Fruit fly (Drosophila melanogaster): ENCODE data around the gene CG8281.

CG8281 gene

DNA sequence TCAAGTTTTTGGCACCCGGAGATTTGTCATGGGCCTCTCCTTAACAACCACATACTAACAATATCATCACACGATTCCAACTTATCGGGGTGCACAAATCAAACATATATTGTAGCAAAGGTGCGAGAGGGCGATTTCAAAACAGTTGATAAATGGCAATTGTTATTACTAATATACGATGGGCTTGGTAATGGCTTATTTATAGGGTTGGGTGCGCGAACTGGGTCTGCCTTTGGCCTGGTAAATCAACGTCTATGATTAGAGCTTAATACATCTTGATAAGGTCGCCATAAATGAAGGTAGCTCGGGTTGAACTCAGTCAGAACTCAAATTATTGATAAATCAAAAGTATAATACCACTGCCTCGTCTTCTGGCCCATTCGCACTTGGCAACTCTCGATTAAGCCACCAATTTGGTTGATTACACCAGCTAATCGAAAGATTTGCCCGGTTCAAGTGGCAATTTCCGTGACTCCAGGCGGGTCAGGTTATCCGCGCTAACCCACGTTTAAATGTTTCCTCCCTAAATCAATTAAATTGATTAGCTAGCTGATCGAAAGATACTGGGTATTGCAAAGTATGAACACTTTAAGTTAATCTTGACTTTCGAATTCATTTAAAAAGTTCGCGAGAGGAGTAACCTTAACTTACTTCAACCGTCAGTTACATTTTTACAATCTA is 28.4 kb downstream of the CG8281 start:
- TF ChIP-seq N (GFP tag; optimal IDR thresholded peaks at IDR 0.05) (no peak), woc (GFP tag; optimal IDR thresholded peaks at IDR 0.05) (no peak), CrebA (GFP tag; optimal IDR thresholded peaks at IDR 0.05; ENCODE audit: borderline replicate concordance) (peak; percentile 14)

DNA sequence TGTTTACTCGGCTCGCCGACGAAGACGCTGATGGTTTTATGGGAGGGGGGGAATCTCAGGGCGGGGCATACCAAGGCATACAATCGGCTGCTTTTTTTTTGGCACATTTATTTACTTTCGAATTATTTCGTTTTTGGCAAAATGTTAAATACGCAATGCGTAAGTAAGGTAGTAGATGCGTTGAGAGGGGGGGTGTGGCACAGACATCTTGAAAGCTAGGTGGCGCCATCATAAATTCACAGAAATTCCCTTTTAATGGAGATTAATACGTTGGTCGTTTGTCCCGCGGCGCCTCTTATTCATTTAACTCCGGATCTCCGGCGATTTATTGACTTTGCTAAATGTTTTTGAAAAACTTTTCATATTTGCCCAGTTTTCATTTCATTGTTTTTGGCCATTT is 29.3 kb downstream of the CG8281 start:
- no peak for TF ChIP-seq Dfd (GFP tag; optimal IDR thresholded peaks at IDR 0.05)
- no peak for TF ChIP-seq rgr (GFP tag; optimal IDR thresholded peaks at IDR 0.05)
- no peak for TF ChIP-seq Vsx2 (GFP tag; optimal IDR thresholded peaks at IDR 0.05; ENCODE audit: partially characterized antibody)
- TF ChIP-seq sage (GFP tag; optimal IDR thresholded peaks at IDR 0.05): no peak
- TF ChIP-seq dmrt93B (GFP tag; optimal IDR thresholded peaks at IDR 0.05): no peak
- no peak for TF ChIP-seq br (GFP tag; optimal IDR thresholded peaks at IDR 0.05)

DNA sequence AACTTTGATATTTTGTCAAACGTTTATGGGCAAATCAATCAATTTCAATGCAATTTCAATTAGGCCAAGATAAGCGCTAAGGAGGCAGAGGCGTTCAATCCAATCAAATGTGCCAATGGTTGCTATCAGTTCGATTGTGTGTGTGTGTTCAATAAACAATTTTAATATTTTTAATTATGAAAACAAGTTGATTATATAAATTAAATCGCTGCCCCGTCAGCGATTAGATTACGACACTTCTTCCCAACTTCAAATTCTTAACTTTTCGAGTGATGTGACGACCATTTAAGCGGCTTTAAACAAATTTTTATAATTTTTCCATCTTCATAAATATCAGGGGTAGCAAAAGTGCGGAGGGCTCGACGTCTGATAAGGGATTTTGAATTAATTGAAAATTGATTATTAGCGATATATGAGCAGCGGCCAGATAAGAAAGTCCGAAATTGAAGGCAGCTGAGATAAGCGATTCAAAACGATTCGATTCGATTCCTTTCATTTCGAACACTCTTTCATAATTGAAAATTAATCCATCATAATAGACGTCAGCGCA is 30.2 kb downstream of the CG8281 start:
- TF ChIP-seq h (GFP tag; optimal IDR thresholded peaks at IDR 0.05): peak; percentile 34
- no peak for TF ChIP-seq lola (GFP tag; optimal IDR thresholded peaks at IDR 0.05)
- no peak for TF ChIP-seq sage (GFP tag; optimal IDR thresholded peaks at IDR 0.05)
- TF ChIP-seq Dfd (GFP tag; optimal IDR thresholded peaks at IDR 0.05): no peak
- TF ChIP-seq CrebA (GFP tag; optimal IDR thresholded peaks at IDR 0.05; ENCODE audit: borderline replicate concordance): peak; percentile 42
- TF ChIP-seq CG32264 (GFP tag; optimal IDR thresholded peaks at IDR 0.05): no peak
- TF ChIP-seq Sp1 (GFP tag; optimal IDR thresholded peaks at IDR 0.05): peak; percentile 20
- no peak for TF ChIP-seq psq (GFP tag; optimal IDR thresholded peaks at IDR 0.05)
- TF ChIP-seq OdsH (GFP tag; optimal IDR thresholded peaks at IDR 0.05): no peak
- no peak for TF ChIP-seq N (GFP tag; optimal IDR thresholded peaks at IDR 0.05)
- TF ChIP-seq dsf (GFP tag; optimal IDR thresholded peaks at IDR 0.05; ENCODE audit: borderline replicate concordance): no peak

DNA sequence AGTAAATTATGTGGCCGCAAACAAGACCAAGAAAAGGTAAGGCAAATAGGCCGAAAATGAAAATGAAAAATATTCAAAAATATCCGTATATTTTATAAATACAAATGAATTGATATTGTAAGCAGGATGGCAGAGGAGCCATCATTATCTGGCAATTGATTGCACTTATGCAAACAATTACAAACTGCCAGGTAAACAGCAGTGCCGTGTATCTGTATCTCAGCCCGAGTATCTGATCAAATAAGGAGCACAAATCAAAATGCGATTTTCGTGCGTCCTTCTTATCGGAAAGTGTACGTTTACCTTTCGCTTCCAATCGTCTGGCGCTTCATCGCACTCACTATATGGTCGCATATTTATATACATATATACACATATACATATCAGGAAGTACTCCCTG is 30.8 kb downstream of the CG8281 start:
- TF ChIP-seq Hnf4 (GFP tag; optimal IDR thresholded peaks at IDR 0.05): no peak
- TF ChIP-seq CG9705 (GFP tag; optimal IDR thresholded peaks at IDR 0.05): no peak
- TF ChIP-seq Dfd (GFP tag; optimal IDR thresholded peaks at IDR 0.05): no peak
- no peak for TF ChIP-seq Abd-B (GFP tag; optimal IDR thresholded peaks at IDR 0.05)
- TF ChIP-seq Rel (GFP tag; optimal IDR thresholded peaks at IDR 0.05): no peak
- no peak for TF ChIP-seq Rel (tag; optimal IDR thresholded peaks at IDR 0.05)
- no peak for TF ChIP-seq woc (GFP tag; optimal IDR thresholded peaks at IDR 0.05)
- no peak for TF ChIP-seq ey (GFP tag; optimal IDR thresholded peaks at IDR 0.05)
- TF ChIP-seq psq (GFP tag; optimal IDR thresholded peaks at IDR 0.05): peak; percentile 29
- TF ChIP-seq Hr78 (GFP tag; optimal IDR thresholded peaks at IDR 0.05): no peak
- TF ChIP-seq sage (GFP tag; optimal IDR thresholded peaks at IDR 0.05): no peak
- TF ChIP-seq HLH106 (tag; optimal IDR thresholded peaks at IDR 0.05): no peak
- no peak for TF ChIP-seq h (GFP tag; optimal IDR thresholded peaks at IDR 0.05)
- TF ChIP-seq dmrt93B (GFP tag; optimal IDR thresholded peaks at IDR 0.05): peak; percentile 4
- no peak for TF ChIP-seq sv (GFP tag; optimal IDR thresholded peaks at IDR 0.05)
- no peak for TF ChIP-seq OdsH (GFP tag; optimal IDR thresholded peaks at IDR 0.05)

DNA sequence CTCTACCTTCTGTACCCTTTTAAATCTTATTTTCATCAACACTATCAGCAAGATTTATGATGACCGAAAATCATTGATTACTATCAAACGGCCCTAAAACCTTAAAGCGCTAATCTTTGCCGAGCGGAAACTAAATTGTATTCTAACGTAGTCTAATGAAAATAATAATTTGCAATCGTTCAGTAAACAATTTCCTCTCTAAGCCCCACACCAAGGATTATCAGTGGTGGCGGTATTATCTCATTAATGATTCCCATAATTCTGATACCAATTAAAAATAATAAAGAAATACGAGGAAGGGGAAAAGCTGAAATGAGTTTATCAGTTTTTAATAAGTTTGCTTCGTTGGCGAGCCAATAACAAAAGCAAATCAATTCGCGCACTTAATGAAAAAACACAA is 31.7 kb downstream of the CG8281 start:
- TF ChIP-seq psq (GFP tag; optimal IDR thresholded peaks at IDR 0.05) (no peak), fru (GFP tag; optimal IDR thresholded peaks at IDR 0.05) (no peak), CrebA (GFP tag; optimal IDR thresholded peaks at IDR 0.05; ENCODE audit: borderline replicate concordance) (no peak), woc (GFP tag; optimal IDR thresholded peaks at IDR 0.05) (no peak), lola (GFP tag; optimal IDR thresholded peaks at IDR 0.05) (no peak), h (GFP tag; optimal IDR thresholded peaks at IDR 0.05) (no peak), Dif (GFP tag; optimal IDR thresholded peaks at IDR 0.05; ENCODE audit: partially characterized antibody) (no peak), Myc (optimal IDR thresholded peaks at IDR 0.05) (no peak), usp (GFP tag; optimal IDR thresholded peaks at IDR 0.05) (no peak), sage (GFP tag; optimal IDR thresholded peaks at IDR 0.05) (no peak), Jra (GFP tag; optimal IDR thresholded peaks at IDR 0.05) (no peak), jim (GFP tag; optimal IDR thresholded peaks at IDR 0.05) (no peak)

Data from whole organism, wandering third instar larva.